Worm (Caenorhabditis elegans) whole organism, mixed stage, embryonic: ENCODE measurements around the gene snap-1.

Experiments
- blmp-1 ChIP-seq: fragments of 150-350 bp; optimal IDR thresholded peaks from 2 replicates; lab custom pipeline; 2014; ENCODE audit warnings: missing biosample characterization, missing genetic modification characterization
- ceh-43 ChIP-seq: fragments of 200-800 bp; sonication (Bioruptor generic); optimal IDR thresholded peaks from 2 replicates; lab custom pipeline; 2018; ENCODE audit warnings: mild to moderate bottlenecking, missing genetic modification characterization, moderate library complexity, missing compliant biosample characterization
- ceh-83 ChIP-seq: fragments of 200-800 bp; sonication (Bioruptor generic); optimal IDR thresholded peaks from 2 replicates; lab custom pipeline; 2018; ENCODE audit warnings: mild to moderate bottlenecking, missing genetic modification characterization, missing compliant biosample characterization
- ces-1 ChIP-seq: fragments of 150-350 bp; optimal IDR thresholded peaks from 2 replicates; lab custom pipeline; 2014; ENCODE audit warnings: missing biosample characterization, missing genetic modification reagents, missing genetic modification characterization
- cnd-1 ChIP-seq: fragments of 200-800 bp; sonication (Bioruptor generic); optimal IDR thresholded peaks from 2 replicates; lab custom pipeline; 2018; ENCODE audit warnings: mild to moderate bottlenecking, missing genetic modification characterization, missing compliant biosample characterization
- drap-1 ChIP-seq: fragments of 200-800 bp; sonication (Bioruptor generic); optimal IDR thresholded peaks from 3 replicates; lab custom pipeline; 2018; ENCODE audit warnings: mild to moderate bottlenecking, missing genetic modification characterization, missing compliant biosample characterization
- elt-1 ChIP-seq: sonication (generic microtip); optimal IDR thresholded peaks from 2 replicates; lab custom pipeline; 2017; ENCODE audit warnings: missing genetic modification characterization, mild to moderate bottlenecking, missing compliant biosample characterization, antibody characterized with exemption, moderate library complexity, borderline replicate concordance; ENCODE audit not compliant: insufficient read depth
- elt-3 ChIP-seq: fragments of 150-350 bp; optimal IDR thresholded peaks from 2 replicates; lab custom pipeline; 2014; ENCODE audit warnings: missing biosample characterization, missing genetic modification characterization
- flh-1 ChIP-seq: fragments of 200-800 bp; sonication (Bioruptor generic); optimal IDR thresholded peaks from 2 replicates; lab custom pipeline; 2018; ENCODE audit warnings: mild to moderate bottlenecking, missing genetic modification characterization, moderate library complexity, missing compliant biosample characterization
- ham-2 ChIP-seq: fragments of 200-800 bp; sonication (Bioruptor generic); optimal IDR thresholded peaks from 2 replicates; lab custom pipeline; 2018; ENCODE audit warnings: mild to moderate bottlenecking, missing genetic modification characterization, missing compliant biosample characterization
- hlh-1 ChIP-seq: fragments of 150-350 bp; optimal IDR thresholded peaks from 2 replicates; lab custom pipeline; 2014; ENCODE audit warnings: missing biosample characterization, missing genetic modification reagents, missing genetic modification characterization
- lin-13 ChIP-seq: fragments of 150-350 bp; optimal IDR thresholded peaks from 2 replicates; lab custom pipeline; 2014; ENCODE audit warnings: missing biosample characterization, missing genetic modification characterization
- lin-32 ChIP-seq: fragments of 200-800 bp; sonication (Bioruptor generic); optimal IDR thresholded peaks from 2 replicates; lab custom pipeline; 2018; ENCODE audit warnings: mild to moderate bottlenecking, missing genetic modification characterization, missing compliant biosample characterization
- lsy-2 ChIP-seq: fragments of 150-350 bp; optimal IDR thresholded peaks from 2 replicates; lab custom pipeline; 2014; ENCODE audit warnings: missing biosample characterization, missing genetic modification characterization
- mab-5 ChIP-seq: fragments of 150-350 bp; optimal IDR thresholded peaks from 2 replicates; lab custom pipeline; 2014; ENCODE audit warnings: missing biosample characterization, missing genetic modification characterization
- mep-1 ChIP-seq: fragments of 150-350 bp; optimal IDR thresholded peaks from 2 replicates; lab custom pipeline; 2017; ENCODE audit warnings: missing biosample characterization, missing genetic modification reagents, missing genetic modification characterization, inconsistent platforms
- mls-2 ChIP-seq: sonication (generic microtip); optimal IDR thresholded peaks from 2 replicates; lab custom pipeline; 2016; ENCODE audit warnings: mild to moderate bottlenecking, missing genetic modification characterization, moderate library complexity, missing compliant biosample characterization
- nhr-12 ChIP-seq: fragments of 150-350 bp; optimal IDR thresholded peaks from 2 replicates; lab custom pipeline; 2014; ENCODE audit warnings: missing biosample characterization, missing genetic modification characterization
- nhr-2 ChIP-seq: fragments of 150-350 bp; optimal IDR thresholded peaks from 2 replicates; lab custom pipeline; 2014; ENCODE audit warnings: missing biosample characterization, missing genetic modification characterization
- nhr-237 ChIP-seq: fragments of 150-350 bp; optimal IDR thresholded peaks from 2 replicates; lab custom pipeline; 2014; ENCODE audit warnings: missing biosample characterization, missing genetic modification characterization
- nhr-76 ChIP-seq: sonication (generic microtip); optimal IDR thresholded peaks from 2 replicates; lab custom pipeline; 2017; ENCODE audit warnings: missing biosample characterization, missing genetic modification characterization
- pha-4 ChIP-seq: fragments of 150-350 bp; optimal IDR thresholded peaks from 2 replicates; lab custom pipeline; 2018; ENCODE audit warnings: missing biosample characterization, missing genetic modification reagents, missing genetic modification characterization
- sem-2 ChIP-seq: fragments of 200-800 bp; sonication (Bioruptor generic); optimal IDR thresholded peaks from 2 replicates; lab custom pipeline; 2018; ENCODE audit warnings: mild to moderate bottlenecking, missing genetic modification characterization, missing compliant biosample characterization
- sptf-1 ChIP-seq: sonication (generic microtip); optimal IDR thresholded peaks from 2 replicates; lab custom pipeline; 2017; ENCODE audit warnings: mild to moderate bottlenecking, missing genetic modification characterization, moderate library complexity, missing compliant biosample characterization
- tbx-8 ChIP-seq: fragments of 200-800 bp; sonication (Bioruptor generic); optimal IDR thresholded peaks from 2 replicates; lab custom pipeline; 2018; ENCODE audit warnings: mild to moderate bottlenecking, missing genetic modification characterization, moderate library complexity, missing compliant biosample characterization
- unc-120 ChIP-seq: sonication (generic microtip); optimal IDR thresholded peaks from 2 replicates; lab custom pipeline; 2017; ENCODE audit warnings: missing genetic modification characterization, missing compliant biosample characterization; ENCODE audit not compliant: poor library complexity, severe bottlenecking
- unc-39 ChIP-seq: fragments of 150-350 bp; optimal IDR thresholded peaks from 2 replicates; lab custom pipeline; 2014; ENCODE audit warnings: missing biosample characterization, missing genetic modification characterization
- unc-62 ChIP-seq: fragments of 150-350 bp; optimal IDR thresholded peaks from 2 replicates; lab custom pipeline; 2014; ENCODE audit warnings: missing biosample characterization, missing genetic modification reagents, missing genetic modification characterization

snap-1 gene

DNA sequence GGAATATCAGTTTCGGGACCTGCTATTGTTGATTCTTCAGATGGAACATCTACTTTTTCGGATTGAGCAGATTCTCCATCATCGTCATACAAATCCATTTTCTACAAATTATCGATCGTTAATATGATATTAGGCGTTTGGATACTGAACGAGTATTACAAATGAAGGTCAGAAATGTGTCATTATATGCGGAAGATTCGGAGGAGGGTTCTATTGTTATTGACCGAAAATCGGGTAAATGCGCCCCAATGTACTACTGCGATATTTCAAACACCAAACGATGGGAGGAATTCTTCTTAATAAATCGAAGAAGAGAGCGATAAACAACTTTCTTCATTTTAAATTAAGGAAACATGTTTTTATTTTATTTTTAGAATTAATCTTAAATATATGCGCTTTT lies 1.2 kb upstream of the snap-1 start, which contains the start of gene spr-1:
spr-1 (minus strand) TSS at position 101 of the 400 bp plus-strand sequence.
- TF ChIP-seq nhr-76 (no peak), tbx-8 (GFP tag; lab: Kevin White, UChicago) (no peak)
- TF ChIP-seq, all 35 proteins: peak for 0

DNA sequence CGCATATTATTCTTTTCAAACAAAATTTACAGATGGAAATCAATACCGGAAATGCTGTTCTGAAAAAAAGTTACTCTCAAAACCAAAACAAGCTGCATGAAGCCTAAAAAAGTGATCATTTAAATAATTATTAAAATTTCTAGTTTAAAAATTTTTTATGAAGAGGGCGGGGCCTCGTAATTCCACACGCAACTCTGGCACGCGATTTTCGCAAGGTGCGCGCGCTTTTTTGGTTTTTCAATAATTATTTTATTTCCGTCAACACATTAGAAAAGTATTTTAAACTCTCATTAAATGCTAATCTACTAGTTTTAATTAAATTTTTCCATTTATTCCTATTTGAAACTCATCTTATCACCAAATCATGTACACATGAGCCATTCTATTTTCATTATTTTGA lies 692 bp upstream of the snap-1 start:
- TF ChIP-seq nhr-2 (tag; lab: Kevin White, UChicago) (no peak), sptf-1 (tag; lab: Kevin White, UChicago) (no peak), ceh-43 (GFP tag; lab: Kevin White, UChicago) (peak; percentile 47)

DNA sequence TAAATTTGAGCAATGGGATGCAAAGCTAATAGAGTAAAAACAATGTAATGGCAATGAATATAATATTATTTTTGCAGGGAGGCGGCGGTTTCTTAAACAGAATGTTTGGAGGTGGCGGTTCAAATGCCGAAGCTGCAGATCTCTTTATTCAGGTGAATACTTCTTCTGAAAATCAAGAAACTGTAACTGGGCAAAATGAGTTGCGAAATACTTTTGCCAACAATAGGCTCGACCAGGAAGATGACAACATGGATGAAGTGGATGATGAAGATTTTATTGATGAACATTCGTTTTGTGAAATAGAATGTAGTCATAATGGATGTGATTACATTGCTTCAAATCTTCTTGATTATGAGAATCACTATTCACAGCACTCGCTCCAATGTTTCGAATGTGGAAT lies 401 bp downstream of the snap-1 start:
- no peak for TF ChIP-seq nhr-76
- TF ChIP-seq nhr-237 (tag; lab: Kevin White, UChicago), result no peak
- TF ChIP-seq cnd-1 (tag; lab: Kevin White, UChicago), result no peak
- no peak for TF ChIP-seq mls-2
- no peak for TF ChIP-seq unc-62 (GFP tag; lab: Kevin White, UChicago)
- no peak for TF ChIP-seq mab-5 (tag; lab: Kevin White, UChicago)
- no peak for TF ChIP-seq sptf-1 (tag; lab: Kevin White, UChicago)
- no peak for TF ChIP-seq sem-2 (GFP tag; lab: Kevin White, UChicago)
- TF ChIP-seq ces-1, result no peak
- no peak for TF ChIP-seq flh-1
- no peak for TF ChIP-seq blmp-1
- TF ChIP-seq lsy-2, result no peak
- no peak for TF ChIP-seq unc-120 (tag; lab: Kevin White, UChicago)
- no peak for TF ChIP-seq drap-1 (GFP tag; lab: Kevin White, UChicago)

DNA sequence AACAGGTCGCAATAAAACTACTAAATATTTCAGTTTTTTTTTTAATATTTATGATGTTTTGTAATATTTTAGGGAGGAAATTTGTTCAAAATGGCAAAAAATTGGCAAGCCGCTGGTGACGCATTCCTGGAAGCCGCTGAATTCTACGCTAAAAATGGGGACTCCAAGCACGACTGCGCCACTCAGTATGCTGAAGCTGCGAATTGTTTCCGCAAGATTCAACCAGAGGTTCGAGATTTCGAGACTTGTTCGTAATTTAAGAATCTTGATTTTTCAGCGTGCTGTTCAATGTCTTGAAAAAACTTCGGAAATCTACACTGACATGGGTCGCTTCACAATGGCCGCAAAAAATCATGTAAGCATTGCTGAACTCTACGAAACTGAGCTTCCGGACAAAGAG lies 1.2 kb downstream of the snap-1 start:
- TF ChIP-seq ceh-83 (GFP tag; lab: Kevin White, UChicago) (no peak), elt-3 (tag; lab: Kevin White, UChicago) (no peak)

ce11 chrV:8132926-8133325 lies 2.5 kb downstream of the snap-1 start, which contains the start of gene D1014.4:
TSS of gene D1014.4 (plus strand) at chrV:8133226.
- peak; percentile 6 for TF ChIP-seq ces-1
- TF ChIP-seq ham-2 (GFP tag; lab: Kevin White, UChicago), result no peak
- no peak for TF ChIP-seq ceh-43 (GFP tag; lab: Kevin White, UChicago)
- TF ChIP-seq drap-1 (GFP tag; lab: Kevin White, UChicago), result no peak
- TF ChIP-seq, all 35 proteins: peak for 1

DNA sequence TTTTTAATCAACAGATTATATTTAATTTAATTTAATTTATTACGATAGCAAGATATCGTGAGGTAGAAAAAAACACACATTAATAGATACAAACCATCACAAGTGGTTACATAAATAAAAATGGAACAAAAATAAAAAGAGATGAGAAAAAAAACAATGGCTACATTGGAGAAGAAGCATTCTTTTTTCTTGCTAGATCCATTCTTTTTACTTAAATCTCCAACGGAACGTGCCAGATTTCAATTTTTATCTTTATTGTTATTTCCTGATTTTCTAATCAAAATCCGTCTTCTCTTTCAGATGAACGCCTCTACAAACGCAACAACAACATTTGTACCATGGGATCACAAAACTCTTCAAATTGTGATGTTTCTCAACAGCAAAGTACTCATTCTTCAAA lies 13.2 kb downstream of the snap-1 start, which contains the start of gene D1014.2:
D1014.2 (plus strand) TSS at position 301 of the 400 bp plus-strand sequence.
- TF ChIP-seq ceh-43 (GFP tag; lab: Kevin White, UChicago) (no peak), lsy-2 (no peak), mls-2 (no peak), elt-1 (tag; lab: Kevin White, UChicago) (no peak), mab-5 (tag; lab: Kevin White, UChicago) (no peak), cnd-1 (tag; lab: Kevin White, UChicago) (no peak), nhr-12 (no peak), ces-1 (no peak), unc-39 (no peak), blmp-1 (no peak), lin-32 (GFP tag; lab: Kevin White, UChicago) (no peak), pha-4 (tag; lab: Kevin White, UChicago) (no peak), hlh-1 (tag; lab: Kevin White, UChicago) (no peak)
- TF ChIP-seq, all 35 proteins: peak for 0

- TF ChIP-seq tbx-8 (GFP tag; lab: Kevin White, UChicago) (no peak), hlh-1 (tag; lab: Kevin White, UChicago) (no peak), drap-1 (GFP tag; lab: Kevin White, UChicago) (no peak), ceh-83 (GFP tag; lab: Kevin White, UChicago) (no peak), lin-32 (GFP tag; lab: Kevin White, UChicago) (no peak), mep-1 (no peak), lin-13 (no peak)
Observed at ce11 chrV:8144515-8144914, 14.1 kb downstream of the snap-1 start.
